Worm (Caenorhabditis elegans) whole organism, L3 larva: Measurements from ENCODE around the gene ile-2.

Experiments used
- ceh-82 ChIP-seq: fragments of 150-350 bp; optimal IDR thresholded peaks from 2 replicates; lab custom pipeline; 2014; ENCODE audit warnings: missing biosample characterization, missing genetic modification characterization
- lin-15B ChIP-seq: fragments of 150-350 bp; optimal IDR thresholded peaks from 2 replicates; lab custom pipeline; 2014; ENCODE audit warnings: missing biosample characterization, missing genetic modification characterization
- nhr-11 ChIP-seq: fragments of 150-350 bp; optimal IDR thresholded peaks from 2 replicates; lab custom pipeline; 2014; ENCODE audit warnings: missing biosample characterization, missing genetic modification characterization
- nhr-28 ChIP-seq: fragments of 150-350 bp; optimal IDR thresholded peaks from 2 replicates; lab custom pipeline; 2014; ENCODE audit warnings: missing biosample characterization, missing genetic modification characterization
- unc-39 ChIP-seq: sonication (generic microtip); optimal IDR thresholded peaks from 4 replicates; lab custom pipeline; 2017; ENCODE audit warnings: missing biosample characterization, missing genetic modification characterization

DNA sequence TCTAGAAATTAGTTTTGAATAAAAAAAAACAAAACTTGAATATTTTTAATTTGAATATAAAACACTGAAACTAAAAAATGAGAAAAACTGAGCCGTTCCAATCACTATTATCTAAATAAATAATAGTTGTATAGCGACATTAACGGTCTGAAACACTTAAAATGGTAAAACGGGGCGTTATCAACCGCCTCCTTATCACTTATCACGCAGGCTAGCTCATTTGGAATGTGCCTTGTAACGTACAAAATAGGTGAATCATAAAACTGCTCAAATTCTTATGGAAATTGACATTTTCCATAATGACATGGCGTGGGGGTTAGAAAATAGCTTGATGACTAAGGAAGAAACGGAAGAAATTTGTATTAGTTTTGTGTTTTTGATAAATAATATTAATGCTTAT is 47.5 kb downstream of the ile-2 start, which contains the start of gene ifd-2:
- no peak for TF ChIP-seq ceh-82 (tag; lab: Kevin White, UChicago)
- TF ChIP-seq nhr-11 (tag; lab: Kevin White, UChicago) = no peak
- no peak for TF ChIP-seq unc-39 (tag; lab: Kevin White, UChicago)
- no peak for TF ChIP-seq lin-15B (tag; lab: Kevin White, UChicago)
- no peak for TF ChIP-seq nhr-28 (tag; lab: Kevin White, UChicago)
